Worm (Caenorhabditis elegans): ENCODE results near the gene srg-55.
A peak's percentile ranks its signal among the peaks of the same experiment; 100 is the strongest.

The srg-55 gene

ce11 chrV:14910758-14911157 lies 17.4 kb downstream of the srg-55 start:
- TF ChIP-seq lin-39 (tag; optimal IDR thresholded peaks at IDR 0.05) (no peak), pqm-1 (tag; optimal IDR thresholded peaks at IDR 0.05) (no peak), egl-5 (tag; optimal IDR thresholded peaks at IDR 0.05) (peak; percentile 7)

- TF ChIP-seq nhr-76 (tag; optimal IDR thresholded peaks at IDR 0.05) (no peak), nhr-67 (tag; optimal IDR thresholded peaks at IDR 0.05) (no peak), fos-1 (tag; optimal IDR thresholded peaks at IDR 0.05) (no peak), egl-27 (tag; optimal IDR thresholded peaks at IDR 0.05) (no peak), fkh-10 (GFP tag; optimal IDR thresholded peaks at IDR 0.05) (no peak), ama-1 (optimal IDR thresholded peaks at IDR 0.05) (no peak), nhr-237 (tag; optimal IDR thresholded peaks at IDR 0.05) (no peak), snpc-4 (tag; optimal IDR thresholded peaks at IDR 0.05) (no peak), nhr-11 (tag; optimal IDR thresholded peaks at IDR 0.05) (no peak), elt-1 (tag; optimal IDR thresholded peaks at IDR 0.05) (no peak), fkh-2 (tag; optimal IDR thresholded peaks at IDR 0.05) (no peak), unc-62 (GFP tag; optimal IDR thresholded peaks at IDR 0.05) (no peak), ceh-16 (tag; optimal IDR thresholded peaks at IDR 0.05) (no peak), ztf-11 (tag; optimal IDR thresholded peaks at IDR 0.05) (no peak), lin-39 (tag; optimal IDR thresholded peaks at IDR 0.05) (no peak), nfya-1 (tag; optimal IDR thresholded peaks at IDR 0.05; ENCODE audit: insufficient read depth) (no peak), daf-12 (tag; optimal IDR thresholded peaks at IDR 0.05) (no peak), ceh-28 (tag; optimal IDR thresholded peaks at IDR 0.05) (no peak)
Measured at ce11 chrV:14909331-14909835, 18.8 kb downstream of the srg-55 start, which contains the start of gene H12D21.9. Gene H12D21.9 (minus strand): TSS chrV:14909478.

ce11 chrV:14907445-14907844 lies 20.7 kb downstream of the srg-55 start:
- TF ChIP-seq fos-1 (tag; optimal IDR thresholded peaks at IDR 0.05) (no peak), ama-1 (optimal IDR thresholded peaks at IDR 0.05) (no peak), skn-1 (tag; optimal IDR thresholded peaks at IDR 0.05) (no peak), unc-62 (GFP tag; optimal IDR thresholded peaks at IDR 0.05) (no peak), nhr-11 (tag; optimal IDR thresholded peaks at IDR 0.05) (no peak), nhr-77 (tag; optimal IDR thresholded peaks at IDR 0.05) (no peak), elt-2 (tag; optimal IDR thresholded peaks at IDR 0.05) (no peak), pha-4 (tag; optimal IDR thresholded peaks at IDR 0.05) (no peak), nhr-23 (tag; optimal IDR thresholded peaks at IDR 0.05) (no peak), ceh-9 (tag; optimal IDR thresholded peaks at IDR 0.05) (no peak), fkh-10 (GFP tag; optimal IDR thresholded peaks at IDR 0.05) (no peak), nhr-237 (tag; optimal IDR thresholded peaks at IDR 0.05) (no peak), snpc-4 (tag; optimal IDR thresholded peaks at IDR 0.05) (no peak), ZK546.5 (tag; optimal IDR thresholded peaks at IDR 0.05) (no peak), R02D3.7 (tag; optimal IDR thresholded peaks at IDR 0.05) (no peak), daf-12 (tag; optimal IDR thresholded peaks at IDR 0.05) (no peak), ztf-11 (tag; optimal IDR thresholded peaks at IDR 0.05) (no peak), lin-39 (tag; optimal IDR thresholded peaks at IDR 0.05) (no peak)

- TF ChIP-seq sea-2 (GFP tag; optimal IDR thresholded peaks at IDR 0.05) (no peak), lin-15B (tag; optimal IDR thresholded peaks at IDR 0.05) (no peak), lsy-12 (tag; optimal IDR thresholded peaks at IDR 0.05) (no peak)
Measured at ce11 chrV:14900905-14901304, 27.2 kb downstream of the srg-55 start.

- no peak for TF ChIP-seq nhr-237 (tag; optimal IDR thresholded peaks at IDR 0.05)
- TF ChIP-seq snpc-4 (tag; optimal IDR thresholded peaks at IDR 0.05), result no peak
- TF ChIP-seq elt-2 (tag; optimal IDR thresholded peaks at IDR 0.05), result peak; percentile 13
- TF ChIP-seq pha-4 (tag; optimal IDR thresholded peaks at IDR 0.05), result peak; percentile 15
- TF ChIP-seq ZK546.5 (tag; optimal IDR thresholded peaks at IDR 0.05), result no peak
- no peak for TF ChIP-seq nhr-23 (tag; optimal IDR thresholded peaks at IDR 0.05)
- TF ChIP-seq nhr-25 (tag; optimal IDR thresholded peaks at IDR 0.05), result peak; percentile 27
- no peak for TF ChIP-seq nhr-28 (tag; optimal IDR thresholded peaks at IDR 0.05)
- no peak for TF ChIP-seq nhr-67 (tag; optimal IDR thresholded peaks at IDR 0.05)
- TF ChIP-seq tbx-2 (tag; optimal IDR thresholded peaks at IDR 0.05), result no peak
Measured at ce11 chrV:14899545-14899944, 28.6 kb downstream of the srg-55 start, which contains the start of gene H12D21.10. Gene H12D21.10 (plus strand): TSS chrV:14899804.

Data from whole organism, L3 larva.